Fruit fly (Drosophila melanogaster) S2 (cell line): ENCODE measurements around the gene bwa.

Experiments
- CG8478 ChIP-seq: fragments of >200 bp; optimal IDR thresholded peaks from 2 replicates; lab custom pipeline; 2018
- CTCF ChIP-seq, 2 experiments: fragments of >200 bp; optimal IDR thresholded peaks; 2 replicates each; lab custom pipeline; 2018

DNA sequence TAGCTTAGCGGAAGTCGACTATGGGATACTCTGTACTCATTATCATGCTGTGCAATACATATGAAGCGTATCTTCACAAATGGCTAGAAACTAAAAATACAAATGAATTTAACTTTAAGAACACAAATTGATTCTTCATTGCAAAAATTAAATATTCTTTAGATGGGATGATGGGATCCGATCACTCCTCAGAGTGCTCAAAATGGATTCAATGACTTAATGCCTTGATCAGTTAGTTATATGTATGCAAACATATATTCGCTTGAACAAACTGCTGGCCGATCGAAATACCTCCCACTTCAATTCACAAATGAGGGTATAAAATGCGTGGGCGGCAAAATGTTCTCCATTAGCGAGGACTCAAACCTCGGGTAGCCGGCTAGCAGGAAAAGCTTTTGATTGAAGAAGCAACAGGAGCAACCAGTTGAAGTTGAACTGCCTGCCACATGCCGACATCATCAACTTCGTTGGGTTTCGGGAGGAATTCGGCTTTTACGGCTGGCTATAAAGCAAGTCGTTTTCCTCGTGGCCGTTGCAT is 38.7 kb upstream of the bwa start, which contains the start of gene sNPF:
- TF ChIP-seq CG8478 (lab: Kevin White, UChicago), result no peak
- no peak for TF ChIP-seq CTCF (optimal IDR thresholded peaks at IDR 0.05; lab: Kevin White, UChicago)
